Worm (Caenorhabditis elegans): ENCODE results near the gene phb-2.

- TF ChIP-seq him-1 (tag; optimal IDR thresholded peaks at IDR 0.05) (no peak), dao-5 (tag; optimal IDR thresholded peaks at IDR 0.05) (no peak), W03F9.2 (tag; optimal IDR thresholded peaks at IDR 0.05) (no peak)
Observed at ce11 chrII:6223755-6224154, 27.5 kb upstream of the phb-2 start.
